Worm (Caenorhabditis elegans) whole organism, late embryonic: ENCODE measurements around the gene C45H4.21.

ENCODE experiments used
- F13H6.1 ChIP-seq: sonication (generic microtip); optimal IDR thresholded peaks from 2 replicates; lab custom pipeline; 2016; ENCODE audit warnings: missing genetic modification characterization, missing compliant biosample characterization
- ama-1 ChIP-seq: fragments of 150-350 bp; optimal IDR thresholded peaks from 2 replicates; lab custom pipeline; 2014
- dmd-4 ChIP-seq: sonication (generic microtip); optimal IDR thresholded peaks from 2 replicates; lab custom pipeline; 2016; ENCODE audit warnings: borderline replicate concordance, missing genetic modification characterization, missing compliant biosample characterization
- ets-4 ChIP-seq: sonication (generic microtip); optimal IDR thresholded peaks from 2 replicates; lab custom pipeline; 2016; ENCODE audit warnings: missing genetic modification characterization, missing compliant biosample characterization
- fkh-10 ChIP-seq: fragments of 150-350 bp; optimal IDR thresholded peaks from 2 replicates; lab custom pipeline; 2014; ENCODE audit warnings: missing biosample characterization, missing genetic modification reagents, missing genetic modification characterization
- pqm-1 ChIP-seq: sonication (generic microtip); optimal IDR thresholded peaks from 2 replicates; lab custom pipeline; 2016; ENCODE audit warnings: missing genetic modification characterization, missing compliant biosample characterization
- sox-2 ChIP-seq: fragments of 200-800 bp; sonication (Bioruptor generic); IDR thresholded peaks from 2 replicates; pipeline ENCODE4 v1.3.6; 2022; ENCODE audit warnings: missing genetic modification reagents, missing genetic modification characterization, missing compliant biosample characterization

DNA sequence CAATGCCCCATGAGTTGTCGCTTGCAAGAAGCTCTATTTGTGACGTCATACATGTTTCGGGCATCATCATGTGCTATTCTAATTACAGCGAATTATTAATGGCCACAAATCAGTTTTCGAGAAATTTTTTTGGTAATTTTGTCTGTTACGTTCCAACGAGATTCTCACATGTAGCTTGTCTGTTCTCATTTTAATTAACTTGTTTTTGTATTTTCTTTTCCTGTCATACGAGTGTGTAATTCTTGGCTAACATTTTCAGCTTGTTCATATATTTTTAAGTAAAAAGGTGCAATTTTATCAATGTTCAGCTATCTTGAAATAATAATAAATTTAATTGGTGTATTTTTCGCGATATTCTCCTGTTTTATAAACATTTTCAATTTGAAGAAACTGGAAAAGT, 5.9 kb upstream of the C45H4.21 start, which contains the start of gene srbc-21:
- TF ChIP-seq ets-4 (tag; lab: Kevin White, UChicago): no peak
- TF ChIP-seq sox-2 (GFP tag; lab: Robert Waterston, UW): no peak
- TF ChIP-seq F13H6.1 (tag; lab: Kevin White, UChicago): no peak
- no peak for TF ChIP-seq pqm-1 (tag; lab: Kevin White, UChicago)
- TF ChIP-seq ama-1 (lab: Kevin White, UChicago): no peak
- TF ChIP-seq dmd-4 (tag; lab: Kevin White, UChicago): no peak
- TF ChIP-seq fkh-10: no peak
